Fruit fly (Drosophila melanogaster): ENCODE measurements around the gene CG33116.

DNA sequence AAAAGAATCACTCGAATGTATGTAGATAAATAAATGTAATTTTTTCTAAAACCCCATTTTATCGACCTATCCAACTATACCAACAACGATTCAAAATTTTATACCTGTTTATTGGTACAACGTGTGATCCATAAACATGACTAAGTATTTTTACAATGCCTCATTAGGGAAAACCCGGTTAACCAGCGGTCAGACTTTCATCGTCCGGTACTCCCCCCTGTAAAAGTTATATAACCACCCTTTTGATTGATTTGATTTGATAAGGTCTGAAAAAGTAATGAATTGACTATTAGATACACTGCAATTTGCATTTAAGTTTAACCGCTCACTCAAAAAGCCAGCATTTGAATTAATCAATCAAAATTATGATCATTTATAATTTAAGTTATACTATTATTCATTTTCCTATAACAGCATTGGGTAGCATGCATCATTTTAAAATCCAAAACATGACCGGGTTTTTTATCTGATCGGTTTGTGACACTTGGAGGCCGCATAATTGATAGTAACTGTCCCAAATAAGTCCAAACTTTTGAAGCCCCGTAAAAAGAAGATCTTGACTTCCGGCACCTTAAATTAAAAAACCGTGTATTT is 34.1 kb downstream of the CG33116 start:
- TF ChIP-seq CTCF (optimal IDR thresholded peaks at IDR 0.05) (no peak), CG8478 (optimal IDR thresholded peaks at IDR 0.05) (no peak)
